Fruit fly (Drosophila melanogaster) whole organism, pupa: ENCODE results near the gene bocks.

ENCODE experiments used
- CG10348 ChIP-seq: fragments of 200-800 bp; sonication (Bioruptor generic); IDR thresholded peaks from 2 replicates; pipeline ENCODE4 v1.3.6; 2022; ENCODE audit warnings: missing biosample characterization, missing genetic modification characterization
- CG12605 ChIP-seq: fragments of 200-800 bp; sonication (Bioruptor generic); IDR thresholded peaks from 2 replicates; pipeline ENCODE4 v1.3.6; 2022; ENCODE audit warnings: missing biosample characterization, missing genetic modification characterization
- CG13204 ChIP-seq: fragments of 200-800 bp; sonication (Bioruptor generic); optimal IDR thresholded peaks from 2 replicates; lab custom pipeline; 2018; ENCODE audit warnings: missing biosample characterization, mild to moderate bottlenecking, missing genetic modification characterization, moderate library complexity
- CG14655 ChIP-seq: fragments of 200-800 bp; sonication (Bioruptor generic); optimal IDR thresholded peaks from 3 replicates; lab custom pipeline; 2017; ENCODE audit warnings: mild to moderate bottlenecking, missing biosample characterization, missing genetic modification reagents, missing genetic modification characterization
- CG15710 ChIP-seq: fragments of 200-800 bp; sonication (Bioruptor generic); optimal IDR thresholded peaks from 2 replicates; lab custom pipeline; 2018; ENCODE audit warnings: missing biosample characterization, mild to moderate bottlenecking, missing genetic modification characterization, moderate library complexity
- CG17806 ChIP-seq: fragments of 200-800 bp; sonication (Bioruptor generic); optimal IDR thresholded peaks from 2 replicates; lab custom pipeline; 2018; ENCODE audit warnings: missing biosample characterization, mild to moderate bottlenecking, missing genetic modification characterization, moderate library complexity
- CG32121 ChIP-seq: fragments of 200-800 bp; sonication (Bioruptor generic); IDR thresholded peaks from 2 replicates; pipeline ENCODE4 v1.3.6; 2022; ENCODE audit warnings: missing biosample characterization, missing genetic modification characterization
- CG34367 ChIP-seq: fragments of 200-800 bp; sonication (Bioruptor generic); optimal IDR thresholded peaks from 2 replicates; lab custom pipeline; 2018; ENCODE audit warnings: missing biosample characterization, mild to moderate bottlenecking, missing genetic modification characterization
- CG4496 ChIP-seq: fragments of 200-800 bp; sonication (Bioruptor generic); IDR thresholded peaks from 3 replicates; pipeline ENCODE4 v1.3.6; 2022; ENCODE audit warnings: missing biosample characterization, missing genetic modification characterization
- CG8159 ChIP-seq: fragments of 200-800 bp; sonication (Bioruptor generic); optimal IDR thresholded peaks from 3 replicates; lab custom pipeline; 2018; ENCODE audit warnings: missing biosample characterization, mild to moderate bottlenecking, missing genetic modification characterization, moderate library complexity
- CG8301 ChIP-seq: fragments of 200-800 bp; sonication (Bioruptor generic); optimal IDR thresholded peaks from 2 replicates; lab custom pipeline; 2018; ENCODE audit warnings: missing biosample characterization, mild to moderate bottlenecking, missing genetic modification characterization
- CG9948 ChIP-seq: fragments of 200-800 bp; sonication (Bioruptor generic); optimal IDR thresholded peaks from 2 replicates; lab custom pipeline; 2018; ENCODE audit warnings: missing biosample characterization, mild to moderate bottlenecking, missing genetic modification characterization, moderate library complexity
- D1 ChIP-seq: fragments of 200-800 bp; sonication (Bioruptor generic); optimal IDR thresholded peaks from 2 replicates; lab custom pipeline; 2018; ENCODE audit warnings: missing biosample characterization, mild to moderate bottlenecking, missing genetic modification characterization, moderate library complexity
- EcR ChIP-seq: fragments of 200-800 bp; sonication (Bioruptor generic); optimal IDR thresholded peaks from 3 replicates; lab custom pipeline; 2019; ENCODE audit warnings: missing biosample characterization, missing genetic modification characterization, mild to moderate bottlenecking, moderate library complexity, missing genetic modification reagents
- Ets98B ChIP-seq: fragments of 200-800 bp; sonication (Bioruptor generic); IDR thresholded peaks from 2 replicates; pipeline ENCODE4 v1.3.6; 2022; ENCODE audit warnings: missing biosample characterization, missing genetic modification characterization
- Pif1A ChIP-seq: fragments of 200-800 bp; sonication (Bioruptor generic); optimal IDR thresholded peaks from 3 replicates; lab custom pipeline; 2016; ENCODE audit warnings: missing biosample characterization, missing genetic modification characterization
- Pif1B ChIP-seq: fragments of 200-800 bp; sonication (Bioruptor generic); optimal IDR thresholded peaks from 3 replicates; lab custom pipeline; 2016; ENCODE audit warnings: missing biosample characterization, missing genetic modification characterization
- Snoo ChIP-seq: fragments of 200-800 bp; sonication (Bioruptor generic); optimal IDR thresholded peaks from 3 replicates; lab custom pipeline; 2017; ENCODE audit warnings: missing biosample characterization, mild to moderate bottlenecking, missing genetic modification characterization, inconsistent platforms
- fd96Ca ChIP-seq: fragments of 200-800 bp; sonication (Bioruptor generic); IDR thresholded peaks from 3 replicates; pipeline ENCODE4 v1.3.6; 2022; ENCODE audit warnings: missing biosample characterization, missing genetic modification characterization
- gl ChIP-seq: fragments of 200-800 bp; sonication (Bioruptor generic); optimal IDR thresholded peaks from 2 replicates; lab custom pipeline; 2018; ENCODE audit warnings: missing biosample characterization, mild to moderate bottlenecking, missing genetic modification characterization
- rn ChIP-seq: fragments of 200-800 bp; sonication (Bioruptor generic); IDR thresholded peaks from 2 replicates; pipeline ENCODE4 v1.3.6; 2022; ENCODE audit warnings: missing biosample characterization, missing genetic modification characterization

Gene bocks

DNA sequence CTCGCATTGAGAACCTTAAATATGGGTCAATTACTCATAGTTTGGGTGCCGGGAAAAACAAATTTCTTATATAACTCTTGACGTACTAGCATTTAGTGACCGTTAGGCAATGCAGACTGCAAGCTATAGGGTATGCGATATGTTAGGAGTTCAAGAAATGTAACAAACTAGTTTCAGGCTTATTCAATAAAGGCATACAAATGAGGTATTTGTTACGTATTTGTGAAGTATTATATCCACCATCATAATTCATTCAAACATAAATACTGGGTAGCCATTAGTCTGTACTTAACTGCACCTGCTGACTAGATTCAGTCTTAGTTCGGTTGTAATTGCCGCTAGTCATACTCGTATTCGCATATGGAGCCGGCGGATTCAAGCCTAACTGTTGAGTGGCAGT lies 17.4 kb upstream of the bocks start:
- TF ChIP-seq rn (GFP tag; lab: Robert Waterston, UW), result no peak
- no peak for TF ChIP-seq CG34367
- no peak for TF ChIP-seq CG17806
- TF ChIP-seq CG32121, result no peak
- TF ChIP-seq CG14655 (GFP tag; lab: Kevin White, UChicago), result no peak
- no peak for TF ChIP-seq CG15710 (tag; lab: Kevin White, UChicago)
- TF ChIP-seq fd96Ca (GFP tag; lab: Robert Waterston, UW), result no peak
- no peak for TF ChIP-seq Ets98B (GFP tag; lab: Robert Waterston, UW)
- TF ChIP-seq Pif1A, result no peak

dm6 chr3R:9606913-9607804 lies 16.4 kb upstream of the bocks start:
- TF ChIP-seq EcR (GFP tag; lab: Kevin White, UChicago) (peak; percentile 83), CG9948 (no peak)

DNA sequence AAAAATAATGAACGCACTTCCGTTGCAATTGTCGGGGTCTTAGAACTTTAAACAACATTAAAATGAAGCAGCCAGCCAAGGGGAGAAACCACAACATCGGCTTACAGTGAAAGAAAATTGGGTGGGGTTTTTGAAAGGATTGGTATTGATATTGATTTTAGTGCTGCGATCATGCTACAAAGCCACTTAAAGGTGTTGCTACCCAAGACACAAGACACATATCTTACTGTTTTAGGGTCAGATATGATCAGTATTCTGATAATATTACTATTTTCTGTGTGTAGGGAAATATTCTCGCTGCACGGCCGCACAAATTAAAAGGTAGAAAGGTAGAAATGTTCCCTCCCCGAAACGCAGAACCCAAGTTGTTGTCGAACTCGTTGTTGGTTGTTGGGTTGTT lies 14.3 kb upstream of the bocks start:
- TF ChIP-seq CG8301 (tag; lab: Kevin White, UChicago) (peak; percentile 73), CG17806 (peak; percentile 77), rn (GFP tag; lab: Robert Waterston, UW) (peak; percentile 34; the same call in 1 of the 2 replicates), CG8159 (tag; lab: Kevin White, UChicago) (peak; percentile 74), Ets98B (GFP tag; lab: Robert Waterston, UW) (no peak), CG15710 (tag; lab: Kevin White, UChicago) (peak; percentile 73), CG13204 (GFP tag; lab: Kevin White, UChicago) (peak; percentile 33), CG14655 (GFP tag; lab: Kevin White, UChicago) (peak; percentile 84), CG10348 (no peak), CG9948 (peak; percentile 76), D1 (tag; lab: Kevin White, UChicago) (peak; percentile 60), Pif1B (GFP tag; lab: Kevin White, UChicago) (peak; percentile 61), CG4496 (peak; percentile 71), EcR (GFP tag; lab: Kevin White, UChicago) (no peak), gl (peak; percentile 54), fd96Ca (GFP tag; lab: Robert Waterston, UW) (peak; percentile 45; the same call in 1 of the 3 replicates), CG34367 (peak; percentile 68), Pif1A (peak; percentile 58), CG32121 (no peak), CG12605 (GFP tag; lab: Robert Waterston, UW) (peak; percentile 28; the same call in 1 of the 2 replicates), Snoo (tag; lab: Kevin White, UChicago) (no peak)

- TF ChIP-seq CG12605 (GFP tag; lab: Robert Waterston, UW) (no peak), CG9948 (no peak), CG10348 (no peak), CG8301 (tag; lab: Kevin White, UChicago) (no peak), Pif1B (GFP tag; lab: Kevin White, UChicago) (no peak), CG8159 (tag; lab: Kevin White, UChicago) (no peak), fd96Ca (GFP tag; lab: Robert Waterston, UW) (no peak), CG32121 (no peak), gl (no peak), Ets98B (GFP tag; lab: Robert Waterston, UW) (no peak), D1 (tag; lab: Kevin White, UChicago) (no peak), Pif1A (no peak)
Measured at dm6 chr3R:9604445-9605020, 13.7 kb upstream of the bocks start.

dm6 chr3R:9603022-9603942 lies 12.5 kb upstream of the bocks start:
- peak; percentile 12 for TF ChIP-seq EcR (GFP tag; lab: Kevin White, UChicago)
- peak; percentile 2 for TF ChIP-seq gl
- TF ChIP-seq CG12605 (GFP tag; lab: Robert Waterston, UW), result no peak

- no peak for TF ChIP-seq CG10348
- peak; percentile 7 for TF ChIP-seq CG15710 (tag; lab: Kevin White, UChicago)
Measured at dm6 chr3R:9601949-9602348, 11.1 kb upstream of the bocks start.
